ENCODE assay signal across 3 fruit fly cellular contexts in genomic region chr3L:2424094-2424493, dm6.
TF ChIP-seq lines count a peak whose summit lies in the region.

No protein-coding gene starts in this region.

- TF ChIP-seq CTCF in whole organism, embryonic (GFP tag; optimal IDR thresholded peaks at IDR 0.05; lab: Kevin White, UChicago), result no peak

TF ChIP-seq in whole organism, embryonic, 481 proteins besides CTCF, POLR2A, EP300 and RAD21:
- TF ChIP-seq CG9609 (GFP tag; optimal IDR thresholded peaks at IDR 0.05; lab: Kevin White, UChicago) (no peak), Oaz (GFP tag; IDR thresholded peaks at IDR 0.05; lab: Robert Waterston, UW) (no peak), twi (tag; optimal IDR thresholded peaks at IDR 0.05; lab: Kevin White, UChicago) (no peak), Med (GFP tag; lab: Kevin White, UChicago) (peak; percentile 15), sens-2 (GFP tag; IDR thresholded peaks at IDR 0.05; lab: Robert Waterston, UW) (no peak), grau (tag; optimal IDR thresholded peaks at IDR 0.05; lab: Kevin White, UChicago) (peak; percentile 9), Ets65A (GFP tag; lab: Kevin White, UChicago) (peak; percentile 69), prd (optimal IDR thresholded peaks at IDR 0.05; lab: Kevin White, UChicago) (no peak), prd (GFP tag; IDR thresholded peaks at IDR 0.05; lab: Robert Waterston, UW) (0 out of 3 replicates have a peak, but pooled peaks have one; percentile 13), ara (GFP tag; IDR thresholded peaks at IDR 0.05; lab: Robert Waterston, UW) (no peak), CG33557 (GFP tag; optimal IDR thresholded peaks at IDR 0.05; lab: Kevin White, UChicago) (no peak), unc-4 (GFP tag; IDR thresholded peaks at IDR 0.05; lab: Robert Waterston, UW; ENCODE audit: partially characterized antibody) (no peak), fu2 (GFP tag; optimal IDR thresholded peaks at IDR 0.05; lab: Kevin White, UChicago) (no peak), CG6683 (GFP tag; optimal IDR thresholded peaks at IDR 0.05; lab: Kevin White, UChicago) (no peak)

TF ChIP-seq in whole organism, prepupa, 60 proteins besides CTCF, POLR2A, EP300 and RAD21:
- TF ChIP-seq topi (GFP tag; optimal IDR thresholded peaks at IDR 0.05; lab: Kevin White, UChicago) (no peak), svp (GFP tag; lab: Kevin White, UChicago) (peak; percentile 87), Smox (GFP tag; optimal IDR thresholded peaks at IDR 0.05; lab: Kevin White, UChicago) (no peak), Sox102F (GFP tag; optimal IDR thresholded peaks at IDR 0.05; lab: Kevin White, UChicago) (no peak), CG32006 (GFP tag; optimal IDR thresholded peaks at IDR 0.05; lab: Kevin White, UChicago) (peak; percentile 0)

TF ChIP-seq in whole organism, pupa, 21 proteins besides CTCF, POLR2A, EP300 and RAD21:
- TF ChIP-seq CG15710 (tag; optimal IDR thresholded peaks at IDR 0.05; lab: Kevin White, UChicago) (no peak), CG9948 (tag; optimal IDR thresholded peaks at IDR 0.05; lab: Kevin White, UChicago) (no peak), CG4496 (GFP tag; IDR thresholded peaks at IDR 0.05; lab: Robert Waterston, UW) (peak; percentile 17; the same call in 1 of the 3 replicates), EcR (GFP tag; optimal IDR thresholded peaks at IDR 0.05; lab: Kevin White, UChicago) (no peak)
